Fruit fly (Drosophila melanogaster) whole organism, adult: ENCODE measurements around the gene sunn.

Experiments used
- CG11617 ChIP-seq: fragments of 200-800 bp; sonication (Bioruptor generic); optimal IDR thresholded peaks from 2 replicates; lab custom pipeline; 2017; ENCODE audit warnings: mild to moderate bottlenecking, missing biosample characterization, missing genetic modification reagents, missing genetic modification characterization
- CG12768 ChIP-seq: fragments of 200-800 bp; sonication (Bioruptor generic); optimal IDR thresholded peaks from 2 replicates; lab custom pipeline; 2017; ENCODE audit warnings: missing biosample characterization, missing genetic modification characterization, mild to moderate bottlenecking, moderate library complexity, missing genetic modification reagents
- CG14711 ChIP-seq: fragments of 200-800 bp; sonication (Bioruptor generic); optimal IDR thresholded peaks from 2 replicates; lab custom pipeline; 2018; ENCODE audit warnings: missing biosample characterization, mild to moderate bottlenecking, missing genetic modification characterization, moderate library complexity
- CG1620 ChIP-seq: fragments of 200-800 bp; sonication (Bioruptor generic); optimal IDR thresholded peaks from 2 replicates; lab custom pipeline; 2016; ENCODE audit warnings: missing biosample characterization, missing genetic modification characterization
- CG33017 ChIP-seq: fragments of 200-800 bp; sonication (Bioruptor generic); optimal IDR thresholded peaks from 2 replicates; lab custom pipeline; 2018; ENCODE audit warnings: missing biosample characterization, mild to moderate bottlenecking, missing genetic modification characterization, moderate library complexity
- CG5204 ChIP-seq: fragments of 200-800 bp; sonication (Bioruptor generic); optimal IDR thresholded peaks from 2 replicates; lab custom pipeline; 2016; ENCODE audit warnings: missing biosample characterization, missing genetic modification characterization
- CG7045 ChIP-seq: fragments of 200-800 bp; sonication (Bioruptor generic); optimal IDR thresholded peaks from 2 replicates; lab custom pipeline; 2017; ENCODE audit warnings: missing biosample characterization, mild to moderate bottlenecking, missing genetic modification characterization
- CG7101 ChIP-seq: fragments of 200-800 bp; sonication (Bioruptor generic); optimal IDR thresholded peaks from 2 replicates; lab custom pipeline; 2018; ENCODE audit warnings: missing biosample characterization, mild to moderate bottlenecking, missing genetic modification characterization, moderate library complexity
- Clk ChIP-seq: fragments of 200-800 bp; sonication (Bioruptor generic); optimal IDR thresholded peaks from 2 replicates; lab custom pipeline; 2017; ENCODE audit warnings: missing biosample characterization, missing genetic modification characterization
- Crg-1 ChIP-seq: fragments of 200-800 bp; sonication (Bioruptor generic); optimal IDR thresholded peaks from 2 replicates; lab custom pipeline; 2016; ENCODE audit warnings: missing biosample characterization, missing genetic modification characterization
- Hr96 ChIP-seq: fragments of 200-800 bp; sonication (Bioruptor generic); optimal IDR thresholded peaks from 2 replicates; lab custom pipeline; 2016; ENCODE audit warnings: missing biosample characterization, missing genetic modification characterization
- Mnt ChIP-seq: fragments of 200-800 bp; sonication (Bioruptor generic); optimal IDR thresholded peaks from 2 replicates; lab custom pipeline; 2016; ENCODE audit warnings: missing biosample characterization, mild to moderate bottlenecking, missing genetic modification characterization
- bab1 ChIP-seq: fragments of 200-800 bp; sonication (Bioruptor generic); optimal IDR thresholded peaks from 3 replicates; lab custom pipeline; 2019; ENCODE audit warnings: missing biosample characterization, mild to moderate bottlenecking, missing genetic modification characterization, moderate library complexity
- cic ChIP-seq: fragments of 200-800 bp; sonication (Bioruptor generic); optimal IDR thresholded peaks from 2 replicates; lab custom pipeline; 2017; ENCODE audit warnings: missing biosample characterization, mild to moderate bottlenecking, missing genetic modification characterization, moderate library complexity
- cnc ChIP-seq, 2 experiments: fragments of >200 bp; optimal IDR thresholded peaks; 2 replicates each; lab custom pipeline; 2017
- kay ChIP-seq: fragments of 200-800 bp; sonication (Bioruptor generic); peaks from one replicate; lab custom pipeline; 2016; ENCODE audit warnings: missing biosample characterization, missing genetic modification characterization, borderline replicate concordance
- ovo ChIP-seq: fragments of 200-800 bp; sonication (Bioruptor generic); optimal IDR thresholded peaks from 2 replicates; lab custom pipeline; 2016; ENCODE audit warnings: missing biosample characterization, missing genetic modification characterization
- pad ChIP-seq: fragments of 200-800 bp; sonication (Bioruptor generic); optimal IDR thresholded peaks from 3 replicates; lab custom pipeline; 2017; ENCODE audit warnings: missing biosample characterization, missing genetic modification characterization, mild to moderate bottlenecking, moderate library complexity, missing genetic modification reagents
- tj ChIP-seq: fragments of 200-800 bp; sonication (Bioruptor generic); optimal IDR thresholded peaks from 3 replicates; lab custom pipeline; 2017; ENCODE audit warnings: missing biosample characterization, mild to moderate bottlenecking, missing genetic modification characterization, moderate library complexity
- toe ChIP-seq: fragments of 200-800 bp; sonication (Bioruptor generic); optimal IDR thresholded peaks from 2 replicates; lab custom pipeline; 2016; ENCODE audit warnings: missing biosample characterization, missing genetic modification characterization

sunn gene

dm6 chr3L:11728147-11728546, at the start of gene sunn:
sunn (plus strand) TSS chr3L:11728348.
- TF ChIP-seq Hr96 (no peak), kay (GFP tag; lab: Kevin White, UChicago) (peak; percentile 86)

dm6 chr3L:11680298-11680697, 47.9 kb upstream of the sunn start, which contains the start of gene CG32085:
CG32085 (minus strand) TSS chr3L:11680344.
- TF ChIP-seq Crg-1 (GFP tag; lab: Kevin White, UChicago) (no peak), cic (GFP tag; lab: Kevin White, UChicago) (peak; percentile 36), CG33017 (tag; lab: Kevin White, UChicago) (no peak), kay (GFP tag; lab: Kevin White, UChicago) (no peak), pad (GFP tag; lab: Kevin White, UChicago) (peak; percentile 16), cnc (optimal IDR thresholded peaks at IDR 0.05; lab: Kevin White, UChicago) (no peak), Hr96 (no peak), ovo (GFP tag; lab: Kevin White, UChicago) (no peak), CG12768 (GFP tag; lab: Kevin White, UChicago) (peak; percentile 41), CG11617 (GFP tag; lab: Kevin White, UChicago) (peak; percentile 23), bab1 (GFP tag; lab: Kevin White, UChicago) (no peak), CG7045 (GFP tag; lab: Kevin White, UChicago) (peak; percentile 5), toe (peak; percentile 17), CG1620 (GFP tag; lab: Kevin White, UChicago) (no peak), Mnt (peak; percentile 24), tj (GFP tag; lab: Kevin White, UChicago) (no peak), CG7101 (tag; lab: Kevin White, UChicago) (no peak), Clk (GFP tag; lab: Kevin White, UChicago) (peak; percentile 8), CG14711 (tag; lab: Kevin White, UChicago) (peak; percentile 4), CG5204 (GFP tag; lab: Kevin White, UChicago) (no peak)

DNA sequence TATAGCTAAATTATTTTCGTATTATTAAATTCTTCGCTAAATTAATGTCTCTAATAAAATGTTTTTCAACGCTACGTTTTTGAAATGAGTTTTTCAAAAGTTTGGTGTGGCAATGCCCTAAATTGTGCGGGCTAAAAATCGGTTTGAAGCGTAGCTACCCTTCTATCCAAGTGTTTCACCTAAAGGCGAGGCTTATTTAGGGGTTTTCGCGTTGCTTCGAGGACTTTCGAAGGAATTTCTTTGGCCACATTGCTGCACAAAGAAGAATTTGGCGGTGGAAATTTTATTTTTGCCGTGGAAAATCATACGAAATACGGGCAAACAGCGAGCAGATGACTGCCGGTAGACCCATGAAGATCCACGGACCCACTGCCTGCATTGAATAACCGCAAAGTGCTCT, 46.4 kb upstream of the sunn start, which contains the start of gene TfIIEalpha:
Gene TfIIEalpha, plus strand, starts transcription at position 245 of the 400 bp plus-strand sequence.
- peak; percentile 37 for TF ChIP-seq cic (GFP tag; lab: Kevin White, UChicago)
- no peak for TF ChIP-seq CG1620 (GFP tag; lab: Kevin White, UChicago)
- TF ChIP-seq Mnt: peak; percentile 23
- TF ChIP-seq toe: peak; percentile 18
- peak; percentile 66 for TF ChIP-seq bab1 (GFP tag; lab: Kevin White, UChicago)
- no peak for TF ChIP-seq CG7101 (tag; lab: Kevin White, UChicago)

DNA sequence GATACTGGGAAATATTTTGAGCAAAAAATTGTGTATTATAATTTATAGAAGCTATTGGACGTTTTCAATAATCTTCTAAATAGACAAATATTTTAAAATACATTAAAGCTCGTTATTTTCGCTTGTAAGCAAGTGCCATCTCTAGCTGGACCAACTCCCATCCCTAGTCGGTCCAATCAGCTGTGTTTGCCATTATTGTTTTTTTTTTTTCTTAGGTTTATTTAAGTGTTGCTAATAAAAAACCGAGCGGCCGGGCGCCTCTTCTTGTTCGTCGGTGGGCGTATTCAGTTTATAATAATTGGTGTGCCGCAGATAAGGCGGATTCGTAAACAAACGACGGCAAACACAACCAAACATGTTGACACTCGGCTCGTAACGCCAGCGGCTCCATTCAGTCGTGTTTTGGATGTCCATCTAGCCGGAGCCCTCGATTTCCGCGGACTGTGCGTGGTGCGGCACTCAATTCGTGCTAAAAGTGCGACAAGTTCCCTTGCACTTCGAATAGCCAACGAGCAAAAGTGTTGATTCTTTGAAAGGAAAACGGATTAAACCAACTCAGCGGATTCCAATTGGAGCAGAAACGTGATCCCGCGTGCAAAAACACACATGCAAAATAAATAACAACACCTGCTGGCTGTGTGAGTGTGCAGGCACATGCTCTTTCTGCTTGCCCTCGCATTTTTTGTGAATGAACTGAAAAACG, 44.2 kb upstream of the sunn start, which contains the start of gene Sugb:
Gene Sugb, plus strand, starts transcription at position 162 of the 703 bp plus-strand sequence.
- TF ChIP-seq CG7045 (GFP tag; lab: Kevin White, UChicago) (peak; percentile 57), CG11617 (GFP tag; lab: Kevin White, UChicago) (peak; percentile 90), CG5204 (GFP tag; lab: Kevin White, UChicago) (peak; percentile 77), Crg-1 (GFP tag; lab: Kevin White, UChicago) (peak; percentile 54), tj (GFP tag; lab: Kevin White, UChicago) (peak; percentile 98), Clk (GFP tag; lab: Kevin White, UChicago) (peak; percentile 4), Mnt (peak; percentile 73), CG1620 (GFP tag; lab: Kevin White, UChicago) (peak; percentile 73), cic (GFP tag; lab: Kevin White, UChicago) (peak; percentile 96), ovo (GFP tag; lab: Kevin White, UChicago) (peak; percentile 69), CG33017 (tag; lab: Kevin White, UChicago) (peak; percentile 87), CG14711 (tag; lab: Kevin White, UChicago) (peak; percentile 38), CG12768 (GFP tag; lab: Kevin White, UChicago) (peak; percentile 58), bab1 (GFP tag; lab: Kevin White, UChicago) (peak; percentile 37), toe (peak; percentile 80), cnc (optimal IDR thresholded peaks at IDR 0.05; lab: Kevin White, UChicago) (no peak), kay (GFP tag; lab: Kevin White, UChicago) (peak; percentile 95), CG7101 (tag; lab: Kevin White, UChicago) (peak; percentile 75), Hr96 (peak; percentile 84), pad (GFP tag; lab: Kevin White, UChicago) (peak; percentile 27)

DNA sequence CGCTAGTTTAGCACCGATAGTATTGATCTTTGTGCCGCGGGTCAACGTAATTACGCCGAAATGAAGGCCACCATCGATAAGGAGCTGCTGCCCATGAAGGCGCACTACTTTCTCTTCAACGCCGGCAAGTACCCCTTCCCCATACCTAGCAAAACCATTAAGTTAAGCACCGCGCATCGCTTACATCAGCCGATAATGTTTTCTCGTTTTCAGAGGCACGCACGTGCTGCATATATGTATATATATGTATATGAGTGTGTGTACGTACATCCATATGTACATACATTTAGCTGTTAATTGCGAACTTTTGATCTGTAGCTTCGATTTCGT, 43.7 kb upstream of the sunn start:
- TF ChIP-seq tj (GFP tag; lab: Kevin White, UChicago) (peak; percentile 78), toe (no peak)

dm6 chr3L:11685876-11686275, 42.3 kb upstream of the sunn start:
- no peak for TF ChIP-seq CG14711 (tag; lab: Kevin White, UChicago)
- peak; percentile 16 for TF ChIP-seq CG12768 (GFP tag; lab: Kevin White, UChicago)
- peak; percentile 39 for TF ChIP-seq cic (GFP tag; lab: Kevin White, UChicago)
